Worm (Caenorhabditis elegans) whole organism, L4 larva: Measurements from ENCODE around the gene daf-5.

Experiments used
- D1046.2 ChIP-seq: fragments of 200-800 bp; sonication (Bioruptor generic); IDR thresholded peaks from 2 replicates; pipeline ENCODE4 v1.3.6; 2022; ENCODE audit warnings: missing genetic modification characterization, missing compliant biosample characterization
- F10B5.3 ChIP-seq: sonication (generic microtip); optimal IDR thresholded peaks from 2 replicates; lab custom pipeline; 2016; ENCODE audit warnings: mild to moderate bottlenecking, missing genetic modification characterization, missing compliant biosample characterization
- F44E2.7 ChIP-seq: fragments of 200-800 bp; sonication (Bioruptor generic); IDR thresholded peaks from 2 replicates; pipeline ENCODE4 v2.1.2; 2022; ENCODE audit warnings: missing genetic modification characterization, missing compliant biosample characterization
- T26A8.4 ChIP-seq: fragments of 200-800 bp; sonication (Bioruptor generic); IDR thresholded peaks from 2 replicates; pipeline ENCODE4 v1.3.6; 2022; ENCODE audit warnings: missing genetic modification characterization, missing compliant biosample characterization
- Y105C5A.15 ChIP-seq: fragments of 200-800 bp; sonication (Bioruptor generic); IDR thresholded peaks from 2 replicates; pipeline ENCODE4 v1.3.6; 2022; ENCODE audit warnings: missing genetic modification characterization, missing compliant biosample characterization
- ZK337.2 ChIP-seq: fragments of 200-800 bp; sonication (Bioruptor generic); IDR thresholded peaks from 2 replicates; pipeline ENCODE4 v1.3.6; 2022; ENCODE audit warnings: missing genetic modification reagents, missing genetic modification characterization, missing compliant biosample characterization
- aly-2 ChIP-seq: sonication (generic microtip); optimal IDR thresholded peaks from 2 replicates; lab custom pipeline; 2018; ENCODE audit warnings: missing biosample characterization, missing genetic modification characterization
- arid-1 ChIP-seq: fragments of 200-800 bp; sonication (Bioruptor generic); conservative IDR thresholded peaks from 2 replicates; pipeline ENCODE4 v1.3.6; 2022; ENCODE audit warnings: missing genetic modification reagents, missing genetic modification characterization, missing compliant biosample characterization
- ceh-32 ChIP-seq: sonication (generic microtip); optimal IDR thresholded peaks from 2 replicates; lab custom pipeline; 2016; ENCODE audit warnings: mild to moderate bottlenecking, missing genetic modification characterization, missing compliant biosample characterization; ENCODE audit not compliant: poor library complexity
- ceh-62 ChIP-seq: sonication (generic microtip); optimal IDR thresholded peaks from 2 replicates; lab custom pipeline; 2017; ENCODE audit warnings: missing biosample characterization, missing genetic modification characterization
- daf-12 ChIP-seq: fragments of 150-350 bp; optimal IDR thresholded peaks from 2 replicates; lab custom pipeline; 2014; ENCODE audit warnings: missing biosample characterization, missing genetic modification reagents, missing genetic modification characterization
- daf-19 ChIP-seq: fragments of 200-800 bp; sonication (Bioruptor generic); conservative IDR thresholded peaks from 2 replicates; pipeline ENCODE4 v1.3.6; 2022; ENCODE audit warnings: missing genetic modification characterization, missing compliant biosample characterization
- daf-8 ChIP-seq: fragments of 200-800 bp; sonication (Bioruptor generic); IDR thresholded peaks from 2 replicates; pipeline ENCODE4 v1.3.6; 2022; ENCODE audit warnings: missing genetic modification characterization, missing compliant biosample characterization
- dmd-6 ChIP-seq: fragments of 200-800 bp; sonication (Bioruptor generic); IDR thresholded peaks from 2 replicates; pipeline ENCODE4 v1.3.6; 2022; ENCODE audit warnings: missing genetic modification reagents, missing genetic modification characterization, missing compliant biosample characterization
- dmd-8 ChIP-seq: fragments of 200-800 bp; sonication (Bioruptor generic); IDR thresholded peaks from 2 replicates; pipeline ENCODE4 v1.3.6; 2022; ENCODE audit warnings: missing genetic modification characterization, missing compliant biosample characterization
- egl-27 ChIP-seq: sonication (generic microtip); optimal IDR thresholded peaks from 3 replicates; lab custom pipeline; 2017; ENCODE audit warnings: missing biosample characterization, missing genetic modification reagents, missing genetic modification characterization
- fos-1 ChIP-seq: fragments of 150-350 bp; optimal IDR thresholded peaks from 2 replicates; lab custom pipeline; 2014; ENCODE audit warnings: missing biosample characterization, missing genetic modification characterization
- hif-1 ChIP-seq, 2 experiments: sonication (generic microtip); optimal IDR thresholded peaks; 2 replicates each; lab custom pipeline; 2016 to 2017; ENCODE audit warnings: missing compliant biosample characterization in 2 of 2, missing genetic modification characterization in 2 of 2, missing genetic modification reagents in 2 of 2, missing genotype in 2 of 2, mild to moderate bottlenecking in 1 of 2
- hmg-1.1 ChIP-seq: fragments of 200-800 bp; sonication (Bioruptor generic); IDR thresholded peaks from 2 replicates; pipeline ENCODE4 v1.3.6; 2022; ENCODE audit warnings: missing genetic modification reagents, missing genetic modification characterization, missing compliant biosample characterization
- lin-1 ChIP-seq: fragments of 200-800 bp; sonication (Bioruptor generic); IDR thresholded peaks from 2 replicates; pipeline ENCODE4 v1.3.6; 2022; ENCODE audit warnings: missing genetic modification reagents, missing genetic modification characterization, missing compliant biosample characterization
- lin-13 ChIP-seq: fragments of 150-350 bp; optimal IDR thresholded peaks from 2 replicates; lab custom pipeline; 2014; ENCODE audit warnings: missing biosample characterization, missing genetic modification reagents, missing genetic modification characterization
- lin-15B ChIP-seq: fragments of 150-350 bp; sonication (generic microtip); optimal IDR thresholded peaks from 3 replicates; lab custom pipeline; 2014; ENCODE audit warnings: missing biosample characterization, missing genetic modification characterization
- lin-38 ChIP-seq: fragments of 200-800 bp; sonication (Bioruptor generic); IDR thresholded peaks from 2 replicates; pipeline ENCODE4 v1.3.6; 2022; ENCODE audit warnings: missing genetic modification reagents, missing genetic modification characterization, missing compliant biosample characterization
- lin-39 ChIP-seq: fragments of 150-350 bp; optimal IDR thresholded peaks from 2 replicates; lab custom pipeline; 2014; ENCODE audit warnings: missing biosample characterization, missing genetic modification reagents, missing genetic modification characterization
- lir-3 ChIP-seq: sonication (generic microtip); optimal IDR thresholded peaks from 2 replicates; lab custom pipeline; 2016; ENCODE audit warnings: mild to moderate bottlenecking, missing genetic modification characterization, missing compliant biosample characterization
- lsy-2 ChIP-seq, 2 experiments: fragments of 150-350 bp in 1 of 2; sonication (generic microtip) in 1 of 2; optimal IDR thresholded peaks; 2 replicates each; lab custom pipeline; 2014 to 2017; ENCODE audit warnings: missing biosample characterization in 2 of 2, missing genetic modification characterization in 2 of 2
- madf-5 ChIP-seq, 2 experiments: fragments of 200-800 bp; sonication (Bioruptor generic); IDR thresholded peaks; 2 replicates each; pipeline ENCODE4 v1.3.6; 2022; ENCODE audit warnings: missing compliant biosample characterization in 2 of 2, missing genetic modification characterization in 2 of 2
- madf-9 ChIP-seq: fragments of 200-800 bp; sonication (Bioruptor generic); conservative IDR thresholded peaks from 2 replicates; pipeline ENCODE4 v1.3.6; 2022; ENCODE audit warnings: missing genetic modification reagents, missing genetic modification characterization, missing compliant biosample characterization
- mdl-1 ChIP-seq, 2 experiments: fragments of 150-350 bp in 1 of 2; sonication (generic microtip) in 1 of 2; optimal IDR thresholded peaks; 2 replicates each; lab custom pipeline; 2014 to 2017; ENCODE audit warnings: missing biosample characterization in 2 of 2, missing genetic modification characterization in 2 of 2
- mdt-29 ChIP-seq: fragments of 200-800 bp; sonication (Bioruptor generic); IDR thresholded peaks from 2 replicates; pipeline ENCODE4 v1.3.6; 2022; ENCODE audit warnings: missing genetic modification reagents, missing genetic modification characterization, missing compliant biosample characterization
- mep-1 ChIP-seq: fragments of 150-350 bp; sonication (generic microtip); optimal IDR thresholded peaks from 3 replicates; lab custom pipeline; 2014; ENCODE audit warnings: missing biosample characterization, missing genetic modification characterization
- mxl-3 ChIP-seq: fragments of 200-800 bp; sonication (Bioruptor generic); optimal IDR thresholded peaks from 2 replicates; lab custom pipeline; 2018; ENCODE audit warnings: mild to moderate bottlenecking, missing genetic modification characterization, missing compliant biosample characterization
- nhr-11 ChIP-seq: fragments of 150-350 bp; optimal IDR thresholded peaks from 2 replicates; lab custom pipeline; 2014; ENCODE audit warnings: missing biosample characterization, missing genetic modification characterization
- nhr-25 ChIP-seq: sonication (generic microtip); optimal IDR thresholded peaks from 2 replicates; lab custom pipeline; 2017; ENCODE audit warnings: missing genetic modification characterization, mild to moderate bottlenecking, missing compliant biosample characterization, antibody characterized with exemption, moderate library complexity, borderline replicate concordance; ENCODE audit not compliant: insufficient read depth
- nhr-28 ChIP-seq: fragments of 150-350 bp; optimal IDR thresholded peaks from 2 replicates; lab custom pipeline; 2014; ENCODE audit warnings: missing biosample characterization, missing genetic modification characterization
- nhr-41 ChIP-seq: fragments of 200-800 bp; sonication (Bioruptor generic); IDR thresholded peaks from 2 replicates; pipeline ENCODE4 v1.3.6; 2022; ENCODE audit warnings: missing genetic modification reagents, missing genetic modification characterization, missing compliant biosample characterization
- nhr-42 ChIP-seq: fragments of 200-800 bp; sonication (Bioruptor generic); IDR thresholded peaks from 2 replicates; pipeline ENCODE4 v1.3.6; 2022; ENCODE audit warnings: missing genetic modification characterization, missing compliant biosample characterization
- nhr-48 ChIP-seq: sonication (generic microtip); optimal IDR thresholded peaks from 2 replicates; lab custom pipeline; 2016; ENCODE audit warnings: mild to moderate bottlenecking, missing genetic modification characterization, missing compliant biosample characterization
- nhr-6 ChIP-seq: fragments of 150-350 bp; optimal IDR thresholded peaks from 2 replicates; lab custom pipeline; 2014; ENCODE audit warnings: missing biosample characterization, missing genetic modification characterization
- php-3 ChIP-seq: fragments of 200-800 bp; sonication (Bioruptor generic); IDR thresholded peaks from 2 replicates; pipeline ENCODE4 v1.3.6; 2022; ENCODE audit warnings: missing genetic modification reagents, missing genetic modification characterization, missing compliant biosample characterization
- rbr-2 ChIP-seq: sonication (generic microtip); optimal IDR thresholded peaks from 2 replicates; lab custom pipeline; 2016; ENCODE audit warnings: missing genotype, missing genetic modification characterization, missing compliant biosample characterization
- sdz-12 ChIP-seq: fragments of 200-800 bp; sonication (Bioruptor generic); optimal IDR thresholded peaks from 2 replicates; lab custom pipeline; 2018; ENCODE audit warnings: mild to moderate bottlenecking, missing genetic modification characterization, missing compliant biosample characterization
- set-16 ChIP-seq: fragments of 200-800 bp; sonication (Bioruptor generic); IDR thresholded peaks from 2 replicates; pipeline ENCODE4 v1.3.6; 2022; ENCODE audit warnings: missing genetic modification reagents, missing genetic modification characterization, missing compliant biosample characterization
- skn-1 ChIP-seq: fragments of 150-350 bp; optimal IDR thresholded peaks from 2 replicates; lab custom pipeline; 2014; ENCODE audit warnings: missing biosample characterization, missing genetic modification characterization
- snpc-1.2 ChIP-seq: fragments of 200-800 bp; sonication (Bioruptor generic); IDR thresholded peaks from 2 replicates; pipeline ENCODE4 v1.3.6; 2022; ENCODE audit warnings: missing genetic modification reagents, missing genetic modification characterization, missing compliant biosample characterization
- spr-3 ChIP-seq: fragments of 200-800 bp; sonication (Bioruptor generic); optimal IDR thresholded peaks from 2 replicates; lab custom pipeline; 2018; ENCODE audit warnings: mild to moderate bottlenecking, missing genetic modification characterization, missing compliant biosample characterization
- tag-97 ChIP-seq: fragments of 200-800 bp; sonication (Bioruptor generic); IDR thresholded peaks from 2 replicates; pipeline ENCODE4 v1.3.6; 2022; ENCODE audit warnings: missing genetic modification characterization, missing compliant biosample characterization
- unc-39 ChIP-seq: sonication (generic microtip); optimal IDR thresholded peaks from 2 replicates; lab custom pipeline; 2017; ENCODE audit warnings: missing biosample characterization, missing genetic modification characterization
- vab-7 ChIP-seq: fragments of 200-800 bp; sonication (Bioruptor generic); IDR thresholded peaks from 2 replicates; pipeline ENCODE4 v1.3.6; 2022; ENCODE audit warnings: missing genetic modification reagents, missing genetic modification characterization, missing compliant biosample characterization
- zfp-2 ChIP-seq: sonication (generic microtip); optimal IDR thresholded peaks from 2 replicates; lab custom pipeline; 2016; ENCODE audit warnings: mild to moderate bottlenecking, missing genetic modification characterization, missing compliant biosample characterization
- zip-11 ChIP-seq: fragments of 200-800 bp; sonication (Bioruptor generic); IDR thresholded peaks from 2 replicates; pipeline ENCODE4 v1.3.6; 2022; ENCODE audit warnings: missing genetic modification characterization, missing compliant biosample characterization
- zip-2 ChIP-seq: fragments of 150-350 bp; optimal IDR thresholded peaks from 2 replicates; lab custom pipeline; 2014; ENCODE audit warnings: missing biosample characterization, missing genetic modification characterization

Gene daf-5

ce11 chrII:14059767-14060166 is 7.7 kb upstream of the daf-5 start, which contains the start of gene rpb-11:
Gene rpb-11, plus strand, starts transcription at chrII:14060085.
- TF ChIP-seq nhr-6: peak; percentile 87
- TF ChIP-seq F44E2.7 (GFP tag; lab: Robert Waterston, UW): no peak
- peak; percentile 79 for TF ChIP-seq lin-13
- TF ChIP-seq sdz-12 (GFP tag; lab: Kevin White, UChicago): no peak
- TF ChIP-seq lin-39: no peak
- peak; percentile 34 for TF ChIP-seq nhr-25 (tag; lab: Kevin White, UChicago)
- no peak for TF ChIP-seq D1046.2 (GFP tag; lab: Robert Waterston, UW)
- no peak for TF ChIP-seq fos-1 (tag; lab: Kevin White, UChicago)
- TF ChIP-seq arid-1 (GFP tag; lab: Robert Waterston, UW): peak; percentile 72
- TF ChIP-seq ceh-32 (tag; lab: Kevin White, UChicago): peak; percentile 48
- TF ChIP-seq php-3 (GFP tag; lab: Robert Waterston, UW): 0 out of 2 replicates have a peak, but pooled peaks have one; percentile 53
- peak; percentile 77 for TF ChIP-seq nhr-11 (tag; lab: Kevin White, UChicago)
- no peak for TF ChIP-seq skn-1 (tag; lab: Kevin White, UChicago)
- TF ChIP-seq ZK337.2 (GFP tag; lab: Robert Waterston, UW): 0 out of 2 replicates have a peak, but pooled peaks have one; percentile 7
- peak; percentile 91 for TF ChIP-seq rbr-2
- no peak for TF ChIP-seq daf-8
- TF ChIP-seq ceh-62 (tag; lab: Kevin White, UChicago): no peak
- TF ChIP-seq aly-2 (tag; lab: Kevin White, UChicago): no peak
- peak; percentile 84 for TF ChIP-seq spr-3
- no peak for TF ChIP-seq daf-19 (GFP tag; lab: Robert Waterston, UW)
- TF ChIP-seq lir-3 (tag; lab: Kevin White, UChicago): peak; percentile 33
- TF ChIP-seq madf-5 (GFP tag; IDR thresholded peaks at IDR 0.05; lab: Robert Waterston, UW): 0 out of 4 replicates have a peak, but pooled peaks of 1 of the 2 experiments have one; percentile 53
- peak; percentile 96 for TF ChIP-seq mep-1 (tag; lab: Kevin White, UChicago)
- TF ChIP-seq madf-9: peak; percentile 70
- TF ChIP-seq set-16 (GFP tag; lab: Robert Waterston, UW): no peak
- peak; percentile 96 for TF ChIP-seq nhr-42 (GFP tag; lab: Robert Waterston, UW)
- peak; percentile 69 for TF ChIP-seq vab-7
- TF ChIP-seq egl-27 (tag; lab: Kevin White, UChicago): no peak
- TF ChIP-seq unc-39 (tag; lab: Kevin White, UChicago): no peak
- peak; percentile 76 for TF ChIP-seq nhr-48 (tag; lab: Kevin White, UChicago)
- peak; percentile 95 for TF ChIP-seq T26A8.4 (GFP tag; lab: Robert Waterston, UW)
- TF ChIP-seq mdt-29 (GFP tag; lab: Robert Waterston, UW): 0 out of 2 replicates have a peak, but pooled peaks have one; percentile 32
- TF ChIP-seq lin-1: peak; percentile 81; the same call in 1 of the 2 replicates
- no peak for TF ChIP-seq tag-97 (GFP tag; lab: Robert Waterston, UW)
- TF ChIP-seq nhr-28 (tag; lab: Kevin White, UChicago): peak; percentile 76
- TF ChIP-seq nhr-41: no peak
- peak; percentile 95 for TF ChIP-seq lin-38 (GFP tag; lab: Robert Waterston, UW)
- TF ChIP-seq hif-1 (tag; optimal IDR thresholded peaks at IDR 0.05; lab: Kevin White, UChicago): peak; percentile 44 to 68
- peak; percentile 85 for TF ChIP-seq dmd-6
- TF ChIP-seq daf-12 (tag; lab: Kevin White, UChicago): no peak
- peak; percentile 31 for TF ChIP-seq zfp-2 (tag; lab: Kevin White, UChicago)
- no peak for TF ChIP-seq zip-11 (GFP tag; lab: Robert Waterston, UW)
- TF ChIP-seq mdl-1 (tag; optimal IDR thresholded peaks at IDR 0.05; lab: Kevin White, UChicago): peak in 1 of 2 experiments; percentile 24
- TF ChIP-seq snpc-1.2 (GFP tag; lab: Robert Waterston, UW): no peak
- no peak for TF ChIP-seq dmd-8 (GFP tag; lab: Robert Waterston, UW)
- peak; percentile 48 for TF ChIP-seq lin-15B (tag; lab: Kevin White, UChicago)
- no peak for TF ChIP-seq Y105C5A.15 (GFP tag; lab: Robert Waterston, UW)
- peak; percentile 51 for TF ChIP-seq zip-2 (tag; lab: Kevin White, UChicago)
- TF ChIP-seq lsy-2 (tag; optimal IDR thresholded peaks at IDR 0.05; lab: Kevin White, UChicago): peak; percentile 45 to 96
- TF ChIP-seq F10B5.3 (tag; lab: Kevin White, UChicago): peak; percentile 83
- peak; percentile 47 for TF ChIP-seq mxl-3 (GFP tag; lab: Kevin White, UChicago)
- peak; percentile 90 for TF ChIP-seq hmg-1.1 (GFP tag; lab: Robert Waterston, UW)
